Worm (Caenorhabditis elegans): Measurements from ENCODE around the gene npr-39.

npr-39 gene

DNA sequence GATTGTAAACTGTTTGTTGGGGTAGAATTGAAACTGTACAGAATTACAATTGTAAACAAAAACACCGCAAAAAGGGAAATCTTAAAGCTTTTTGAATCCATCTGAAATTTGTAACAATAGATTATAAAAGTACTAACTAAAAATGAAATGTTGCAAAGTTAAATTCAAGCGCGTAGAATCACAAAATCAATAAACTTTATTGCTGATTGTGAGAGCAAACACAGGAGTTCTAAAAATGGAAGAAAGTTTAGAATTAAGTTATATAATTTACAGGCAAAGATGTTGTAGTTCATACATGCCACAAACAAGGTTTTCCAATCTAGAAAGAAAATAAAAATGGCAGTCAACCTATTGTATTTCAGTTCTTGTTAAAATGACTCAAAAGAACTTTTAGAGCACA, 45.3 kb downstream of the npr-39 start, which contains the start of gene C08B6.3:
C08B6.3 (minus strand) TSS at position 101 of the 400 bp plus-strand sequence.
- TF ChIP-seq ztf-6 (GFP tag; IDR thresholded peaks at IDR 0.05) (no peak), hmg-1.2 (GFP tag; IDR thresholded peaks at IDR 0.05) (no peak), ccch-3 (GFP tag; optimal IDR thresholded peaks at IDR 0.05) (no peak), ztf-25 (GFP tag; IDR thresholded peaks at IDR 0.05) (no peak), nhr-179 (tag; optimal IDR thresholded peaks at IDR 0.05) (no peak), madf-10 (tag; optimal IDR thresholded peaks at IDR 0.05) (no peak), C06A6.2 (GFP tag; conservative IDR thresholded peaks at IDR 0.05) (no peak), let-607 (tag; optimal IDR thresholded peaks at IDR 0.05) (no peak), B0336.3 (GFP tag; IDR thresholded peaks at IDR 0.05) (no peak), F22D6.2 (tag; optimal IDR thresholded peaks at IDR 0.05) (no peak), T07F8.4 (tag; optimal IDR thresholded peaks at IDR 0.05) (no peak), nhr-80 (tag; optimal IDR thresholded peaks at IDR 0.05) (no peak), Y67H2A.10 (GFP tag; conservative IDR thresholded peaks at IDR 0.05) (no peak), madf-3 (GFP tag; IDR thresholded peaks at IDR 0.05) (no peak), attf-6 (GFP tag; IDR thresholded peaks at IDR 0.05) (no peak), Y56A3A.18 (GFP tag; IDR thresholded peaks at IDR 0.05) (no peak), F39B2.1 (GFP tag; IDR thresholded peaks at IDR 0.05) (no peak)

- TF ChIP-seq sea-2 (GFP tag; IDR thresholded peaks at IDR 0.05), result no peak
- TF ChIP-seq F52B5.7 (tag; optimal IDR thresholded peaks at IDR 0.05), result no peak
- TF ChIP-seq F57A8.1 (GFP tag; optimal IDR thresholded peaks at IDR 0.05), result no peak
- TF ChIP-seq pbrm-1 (GFP tag; IDR thresholded peaks at IDR 0.05), result no peak
- no peak for TF ChIP-seq ztf-22 (GFP tag; optimal IDR thresholded peaks at IDR 0.05)
- TF ChIP-seq nhr-120 (GFP tag; IDR thresholded peaks at IDR 0.05), result no peak
- no peak for TF ChIP-seq F37B4.10 (GFP tag; IDR thresholded peaks at IDR 0.05)
Observed at ce11 chrV:10114329-10114728, 47.5 kb downstream of the npr-39 start, which contains the start of gene cht-5. cht-5 (plus strand) TSS chrV:10114629.

- TF ChIP-seq madf-8 (GFP tag; conservative IDR thresholded peaks at IDR 0.05), result no peak
- TF ChIP-seq let-526 (GFP tag; IDR thresholded peaks at IDR 0.05), result no peak
- TF ChIP-seq die-1 (tag; optimal IDR thresholded peaks at IDR 0.05), result no peak
- no peak for TF ChIP-seq tbx-9 (tag; optimal IDR thresholded peaks at IDR 0.05; ENCODE audit: borderline replicate concordance)
- TF ChIP-seq tbp1 (GFP tag; optimal IDR thresholded peaks at IDR 0.05), result no peak
- no peak for TF ChIP-seq madf-6 (GFP tag; IDR thresholded peaks at IDR 0.05)
- no peak for TF ChIP-seq F57C9.4 (tag; optimal IDR thresholded peaks at IDR 0.05)
- no peak for TF ChIP-seq attf-3 (GFP tag; conservative IDR thresholded peaks at IDR 0.05)
- no peak for TF ChIP-seq sdz-38 (tag; optimal IDR thresholded peaks at IDR 0.05)
Observed at ce11 chrV:10117465-10117864, 50.6 kb downstream of the npr-39 start, which contains the start of gene C08B6.5. C08B6.5 (plus strand) TSS chrV:10117765.

Measured in whole organism, young adult.